Worm (Caenorhabditis elegans) whole organism, L3 larva: ENCODE measurements around the gene F35F10.13.

Experiments used
- R02D3.7 ChIP-seq: fragments of 150-350 bp; optimal IDR thresholded peaks from 2 replicates; lab custom pipeline; 2014; ENCODE audit warnings: missing biosample characterization, missing genetic modification characterization
- aly-2 ChIP-seq: fragments of 150-350 bp; optimal IDR thresholded peaks from 2 replicates; lab custom pipeline; 2014; ENCODE audit warnings: missing biosample characterization, missing genetic modification characterization
- ama-1 ChIP-seq: fragments of 150-350 bp; optimal IDR thresholded peaks from 2 replicates; lab custom pipeline; 2018
- ceh-16 ChIP-seq: sonication (generic microtip); optimal IDR thresholded peaks from 2 replicates; lab custom pipeline; 2017; ENCODE audit warnings: missing biosample characterization, missing genetic modification characterization
- ceh-28 ChIP-seq: fragments of 150-350 bp; optimal IDR thresholded peaks from 2 replicates; lab custom pipeline; 2014; ENCODE audit warnings: missing biosample characterization, missing genetic modification reagents, missing genetic modification characterization
- ceh-82 ChIP-seq: fragments of 150-350 bp; optimal IDR thresholded peaks from 2 replicates; lab custom pipeline; 2014; ENCODE audit warnings: missing biosample characterization, missing genetic modification characterization
- ceh-9 ChIP-seq: sonication (generic microtip); optimal IDR thresholded peaks from 2 replicates; lab custom pipeline; 2018; ENCODE audit warnings: missing biosample characterization, missing genetic modification characterization
- egl-27 ChIP-seq: sonication (generic microtip); optimal IDR thresholded peaks from 4 replicates; lab custom pipeline; 2017; ENCODE audit warnings: missing biosample characterization, missing genetic modification reagents, missing genetic modification characterization
- egl-5 ChIP-seq: fragments of 150-350 bp; optimal IDR thresholded peaks from 2 replicates; lab custom pipeline; 2017; ENCODE audit warnings: missing biosample characterization, missing genetic modification reagents, missing genetic modification characterization, inconsistent platforms
- eor-1 ChIP-seq, 2 experiments: fragments of 150-350 bp; optimal IDR thresholded peaks; 2 replicates each; lab custom pipeline; 2014 to 2018; ENCODE audit warnings: missing biosample characterization in 2 of 2, missing genetic modification characterization in 2 of 2
- fkh-10 ChIP-seq: sonication (generic microtip); optimal IDR thresholded peaks from 2 replicates; lab custom pipeline; 2017; ENCODE audit warnings: missing biosample characterization, missing genetic modification reagents, missing genetic modification characterization
- fkh-2 ChIP-seq: fragments of 150-350 bp; optimal IDR thresholded peaks from 2 replicates; lab custom pipeline; 2014; ENCODE audit warnings: missing biosample characterization, missing genetic modification reagents, missing genetic modification characterization
- fos-1 ChIP-seq: fragments of 150-350 bp; optimal IDR thresholded peaks from 2 replicates; lab custom pipeline; 2014; ENCODE audit warnings: missing biosample characterization, missing genetic modification characterization
- jun-1 ChIP-seq: fragments of 150-350 bp; optimal IDR thresholded peaks from 2 replicates; lab custom pipeline; 2014; ENCODE audit warnings: missing biosample characterization, missing genetic modification reagents, missing genetic modification characterization
- lin-15B ChIP-seq: fragments of 150-350 bp; optimal IDR thresholded peaks from 2 replicates; lab custom pipeline; 2014; ENCODE audit warnings: missing biosample characterization, missing genetic modification characterization
- lin-39 ChIP-seq: fragments of 150-350 bp; optimal IDR thresholded peaks from 2 replicates; lab custom pipeline; 2018; ENCODE audit warnings: missing biosample characterization, missing genetic modification reagents, missing genetic modification characterization
- lsy-12 ChIP-seq: sonication (generic microtip); optimal IDR thresholded peaks from 2 replicates; lab custom pipeline; 2016; ENCODE audit warnings: mild to moderate bottlenecking, missing genetic modification characterization, missing compliant biosample characterization
- mdl-1 ChIP-seq: fragments of 150-350 bp; optimal IDR thresholded peaks from 2 replicates; lab custom pipeline; 2014; ENCODE audit warnings: missing biosample characterization, missing genetic modification characterization
- mml-1 ChIP-seq: fragments of 150-350 bp; sonication (generic microtip); optimal IDR thresholded peaks from 3 replicates; lab custom pipeline; 2014; ENCODE audit warnings: missing biosample characterization, missing genetic modification characterization
- nfya-1 ChIP-seq: sonication (generic microtip); optimal IDR thresholded peaks from 2 replicates; lab custom pipeline; 2017; ENCODE audit warnings: missing genetic modification characterization, mild to moderate bottlenecking, missing compliant biosample characterization, antibody characterized with exemption, moderate library complexity; ENCODE audit not compliant: insufficient read depth
- nhr-11 ChIP-seq: fragments of 150-350 bp; optimal IDR thresholded peaks from 2 replicates; lab custom pipeline; 2014; ENCODE audit warnings: missing biosample characterization, missing genetic modification characterization
- nhr-23 ChIP-seq: fragments of 150-350 bp; optimal IDR thresholded peaks from 2 replicates; lab custom pipeline; 2014; ENCODE audit warnings: missing biosample characterization, missing genetic modification reagents, missing genetic modification characterization
- nhr-237 ChIP-seq: fragments of 150-350 bp; optimal IDR thresholded peaks from 2 replicates; lab custom pipeline; 2014; ENCODE audit warnings: missing biosample characterization, missing genetic modification characterization
- nhr-25 ChIP-seq: sonication (generic microtip); optimal IDR thresholded peaks from 2 replicates; lab custom pipeline; 2017; ENCODE audit warnings: missing biosample characterization, missing genetic modification characterization
- nhr-28 ChIP-seq: fragments of 150-350 bp; optimal IDR thresholded peaks from 2 replicates; lab custom pipeline; 2014; ENCODE audit warnings: missing biosample characterization, missing genetic modification characterization
- nhr-43 ChIP-seq: sonication (generic microtip); optimal IDR thresholded peaks from 2 replicates; lab custom pipeline; 2016; ENCODE audit warnings: mild to moderate bottlenecking, missing genetic modification characterization, missing compliant biosample characterization; ENCODE audit not compliant: poor library complexity, severe bottlenecking
- nhr-67 ChIP-seq: fragments of 150-350 bp; optimal IDR thresholded peaks from 2 replicates; lab custom pipeline; 2014; ENCODE audit warnings: missing biosample characterization, missing genetic modification characterization
- nhr-76 ChIP-seq: fragments of 150-350 bp; sonication (generic microtip); optimal IDR thresholded peaks from 5 replicates; lab custom pipeline; 2014; ENCODE audit warnings: missing biosample characterization, missing genetic modification characterization
- nhr-77 ChIP-seq: fragments of 150-350 bp; optimal IDR thresholded peaks from 2 replicates; lab custom pipeline; 2014; ENCODE audit warnings: missing biosample characterization, missing genetic modification characterization
- pha-4 ChIP-seq: fragments of 150-350 bp; optimal IDR thresholded peaks from 2 replicates; lab custom pipeline; 2014; ENCODE audit warnings: missing biosample characterization, missing genetic modification reagents, missing genetic modification characterization
- sea-2 ChIP-seq: fragments of 150-350 bp; sonication (generic microtip); optimal IDR thresholded peaks from 4 replicates; lab custom pipeline; 2014; ENCODE audit warnings: missing biosample characterization, missing genetic modification reagents, missing genetic modification characterization
- snpc-4 ChIP-seq: fragments of 150-350 bp; optimal IDR thresholded peaks from 2 replicates; lab custom pipeline; 2014; ENCODE audit warnings: missing biosample characterization, missing genetic modification characterization
- unc-39 ChIP-seq: sonication (generic microtip); optimal IDR thresholded peaks from 4 replicates; lab custom pipeline; 2017; ENCODE audit warnings: missing biosample characterization, missing genetic modification characterization
- zag-1 ChIP-seq: fragments of 150-350 bp; optimal IDR thresholded peaks from 2 replicates; lab custom pipeline; 2014; ENCODE audit warnings: missing biosample characterization, missing genetic modification characterization
- ztf-4 ChIP-seq: fragments of 150-350 bp; optimal IDR thresholded peaks from 2 replicates; lab custom pipeline; 2014; ENCODE audit warnings: missing biosample characterization, missing genetic modification characterization

The F35F10.13 gene

DNA sequence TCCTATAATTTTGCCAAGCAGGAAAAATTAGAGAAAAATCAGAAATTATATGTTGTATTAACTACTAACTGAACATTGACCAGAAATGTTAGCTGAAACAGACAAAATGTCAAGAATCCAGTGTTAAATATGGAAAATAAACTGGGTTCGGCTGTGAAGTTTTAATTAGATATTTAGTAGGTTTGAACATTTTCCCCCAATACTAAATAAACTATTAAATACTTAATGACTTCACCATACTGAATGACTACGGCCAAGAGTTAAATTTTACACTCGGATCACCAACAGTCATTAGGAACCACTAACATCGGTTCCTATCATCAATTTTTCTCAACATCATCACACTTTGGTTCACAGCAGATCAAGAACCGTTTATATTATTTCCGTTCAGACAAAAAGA is 23.5 kb downstream of the F35F10.13 start:
- no peak for TF ChIP-seq snpc-4
- no peak for TF ChIP-seq lin-15B (tag; lab: Kevin White, UChicago)
- TF ChIP-seq R02D3.7 (tag; lab: Kevin White, UChicago) = no peak
- TF ChIP-seq unc-39 (tag; lab: Kevin White, UChicago) = no peak

DNA sequence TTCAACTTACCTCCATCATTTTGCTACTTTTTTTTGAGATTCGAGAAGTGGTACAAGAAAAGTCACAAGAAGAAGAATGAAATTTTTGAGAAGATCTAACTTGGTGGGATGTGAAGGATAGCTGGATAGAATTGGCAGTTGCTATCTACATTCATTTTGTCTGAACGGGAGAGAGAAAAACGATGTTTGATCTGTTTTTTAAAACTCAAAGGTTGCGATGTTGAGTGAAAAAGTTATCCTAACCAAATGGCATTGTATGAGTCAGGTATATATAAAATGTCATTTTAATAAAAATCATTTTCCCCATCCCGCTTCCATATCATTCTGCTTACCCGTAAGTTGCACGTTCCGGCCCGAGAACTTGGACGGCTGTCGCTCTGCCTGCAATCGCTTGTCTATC is 29.6 kb downstream of the F35F10.13 start, which contains the start of gene F35F10.6:
Gene F35F10.6 (minus strand): TSS at position 101 of the 400 bp plus-strand sequence.
- TF ChIP-seq egl-27 = no peak

DNA sequence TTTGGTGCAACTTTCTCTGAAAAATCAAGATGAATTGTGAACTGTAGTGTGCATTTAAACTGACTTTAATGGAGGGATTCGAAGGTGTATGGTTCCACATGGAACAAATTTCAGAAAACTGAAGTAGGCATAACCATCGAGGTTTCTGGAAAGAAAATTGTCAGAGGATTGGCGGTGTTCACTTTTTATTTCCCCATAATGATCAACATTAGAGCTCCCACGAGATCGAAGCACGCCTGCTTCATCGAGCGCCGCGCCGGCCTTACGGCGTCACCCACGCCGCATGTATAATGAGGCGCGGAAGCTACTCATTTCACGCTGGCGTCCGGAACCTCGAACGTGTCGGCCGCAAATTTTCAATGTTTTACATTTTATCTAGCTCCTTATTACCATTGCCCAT is 30.7 kb downstream of the F35F10.13 start:
- TF ChIP-seq nhr-28 (tag; lab: Kevin White, UChicago) (no peak), ceh-16 (tag; lab: Kevin White, UChicago) (no peak), mdl-1 (tag; lab: Kevin White, UChicago) (no peak), fkh-2 (tag; lab: Kevin White, UChicago) (no peak), nhr-237 (tag; lab: Kevin White, UChicago) (no peak), lsy-12 (no peak), nhr-77 (no peak), zag-1 (tag; lab: Kevin White, UChicago) (no peak), nfya-1 (tag; lab: Kevin White, UChicago) (no peak), ceh-9 (tag; lab: Kevin White, UChicago) (no peak), eor-1 (tag; optimal IDR thresholded peaks at IDR 0.05; lab: Kevin White, UChicago) (no peak), mml-1 (tag; lab: Kevin White, UChicago) (no peak), fos-1 (tag; lab: Kevin White, UChicago) (no peak), nhr-23 (no peak), nhr-67 (no peak), egl-27 (no peak), ama-1 (no peak), lin-39 (tag; lab: Kevin White, UChicago) (no peak), ceh-82 (tag; lab: Kevin White, UChicago) (no peak)

DNA sequence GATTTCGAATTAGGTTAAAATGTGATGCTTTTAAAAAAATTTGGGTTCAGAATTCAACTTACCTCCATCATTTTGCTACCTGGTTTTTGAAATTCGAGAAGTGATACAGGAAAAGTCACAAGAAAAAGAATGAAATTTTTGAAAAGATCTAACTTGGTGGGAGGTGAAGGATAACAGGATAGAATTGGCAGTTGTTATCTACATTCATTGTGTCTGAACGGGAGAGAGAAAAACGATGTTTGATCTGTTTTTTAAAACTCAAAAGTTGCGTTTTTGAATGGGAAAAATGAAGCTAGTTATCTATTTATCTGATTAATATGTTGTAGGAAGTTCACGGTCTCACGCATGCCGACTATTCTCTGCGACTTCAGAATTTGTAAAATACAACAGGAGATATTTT is 31.5 kb downstream of the F35F10.13 start, which contains the start of gene F35F10.7:
Gene F35F10.7 (minus strand): TSS at position 101 of the 400 bp plus-strand sequence.
- TF ChIP-seq mdl-1 (tag; lab: Kevin White, UChicago) (no peak), nhr-25 (tag; lab: Kevin White, UChicago) (no peak), pha-4 (no peak)

DNA sequence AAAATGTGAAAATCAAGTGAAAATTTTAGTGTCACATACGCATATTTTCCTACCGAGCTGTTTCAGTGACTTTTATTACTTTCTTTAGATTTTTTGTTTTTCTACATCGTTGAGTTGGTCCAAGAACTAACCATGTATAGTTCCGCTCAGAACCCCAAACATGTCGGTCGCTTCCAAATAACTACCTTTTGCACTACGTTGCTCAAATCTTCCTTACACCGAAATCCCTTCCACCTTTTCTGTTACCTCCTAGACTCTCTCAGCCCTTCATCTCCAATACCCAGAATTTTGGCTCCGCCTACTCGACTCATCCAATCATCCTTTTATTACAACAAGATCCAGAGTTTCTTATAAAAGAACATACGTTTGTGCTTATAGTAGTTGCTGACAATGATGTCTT is 34.2 kb downstream of the F35F10.13 start, which contains the start of gene F35F10.5:
Gene F35F10.5 (plus strand): TSS at position 301 of the 400 bp plus-strand sequence.
- TF ChIP-seq aly-2 (tag; lab: Kevin White, UChicago) (no peak), nfya-1 (tag; lab: Kevin White, UChicago) (no peak), lin-39 (tag; lab: Kevin White, UChicago) (no peak), nhr-76 (tag; lab: Kevin White, UChicago) (no peak), nhr-43 (tag; lab: Kevin White, UChicago) (no peak), egl-5 (tag; lab: Kevin White, UChicago) (no peak)

DNA sequence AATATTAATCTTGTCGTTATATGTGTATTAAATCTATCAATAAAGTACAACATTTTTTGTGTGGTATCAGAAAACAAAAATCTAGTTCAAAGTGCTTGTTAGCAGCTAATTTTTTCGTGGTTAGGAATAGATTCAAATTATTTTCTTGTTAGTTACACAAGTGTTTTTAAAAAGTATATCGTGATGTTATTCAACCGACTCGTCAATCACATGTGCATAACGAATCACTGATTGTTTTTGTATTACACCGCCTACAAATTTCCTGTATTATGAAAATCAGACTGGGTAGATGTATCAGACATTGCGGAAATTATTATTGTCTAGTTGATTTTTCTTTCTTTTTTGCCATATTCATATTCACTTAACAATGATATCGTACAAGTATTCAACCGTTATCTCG is 35.9 kb downstream of the F35F10.13 start, which contains the start of gene str-64:
Gene str-64 (plus strand): TSS at position 301 of the 400 bp plus-strand sequence.
- TF ChIP-seq ceh-28 (no peak), sea-2 (GFP tag; lab: Kevin White, UChicago) (no peak), ztf-4 (tag; lab: Kevin White, UChicago) (no peak), fkh-10 (GFP tag; lab: Kevin White, UChicago) (no peak), nhr-43 (tag; lab: Kevin White, UChicago) (no peak), aly-2 (tag; lab: Kevin White, UChicago) (no peak), unc-39 (tag; lab: Kevin White, UChicago) (no peak), nhr-67 (no peak), egl-27 (no peak), ceh-82 (tag; lab: Kevin White, UChicago) (no peak), nhr-11 (tag; lab: Kevin White, UChicago) (no peak), jun-1 (tag; lab: Kevin White, UChicago) (no peak)
